Worm (Caenorhabditis elegans): ENCODE data around the gene R06F6.8.

R06F6.8 gene

DNA sequence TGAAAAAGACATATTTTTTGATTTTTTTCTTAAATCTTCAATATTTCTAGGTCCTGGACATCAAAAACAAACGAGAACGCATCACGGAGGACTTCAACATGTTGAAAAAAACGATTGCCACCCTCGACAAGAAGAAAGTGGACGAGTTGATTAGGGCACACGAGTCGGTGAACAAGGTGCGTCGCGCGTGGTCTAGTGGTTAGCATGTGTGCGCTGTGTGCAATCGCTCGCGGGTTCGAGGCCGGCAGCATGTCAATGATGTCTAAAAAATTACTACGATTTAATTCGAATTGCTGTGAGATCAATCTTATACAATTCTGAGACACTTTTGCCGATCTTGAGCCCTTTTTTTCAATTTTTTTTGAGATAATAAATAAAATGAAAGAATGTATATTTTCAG lies 20.3 kb upstream of the R06F6.8 start (continued):
- TF ChIP-seq ekl-4 (GFP tag; IDR thresholded peaks at IDR 0.05), result peak; percentile 83
- peak; percentile 65; the same call in 1 of the 2 replicates for TF ChIP-seq rcor-1 (GFP tag; IDR thresholded peaks at IDR 0.05)
- peak; percentile 43 for TF ChIP-seq D2030.7 (GFP tag; IDR thresholded peaks at IDR 0.05)
- TF ChIP-seq egrh-3 (GFP tag; IDR thresholded peaks at IDR 0.05), result no peak
- peak; percentile 92 for TF ChIP-seq lin-26 (GFP tag; IDR thresholded peaks at IDR 0.05)
- peak; percentile 24 for TF ChIP-seq sptf-2 (GFP tag; optimal IDR thresholded peaks at IDR 0.05)
- TF ChIP-seq hmg-1.2 (GFP tag; IDR thresholded peaks at IDR 0.05), result peak; percentile 76
- TF ChIP-seq madf-3 (GFP tag; IDR thresholded peaks at IDR 0.05), result peak; percentile 60; the same call in 1 of the 2 replicates
- peak; percentile 75 for TF ChIP-seq fkh-3 (tag; optimal IDR thresholded peaks at IDR 0.05)
- TF ChIP-seq ceh-100 (GFP tag; IDR thresholded peaks at IDR 0.05), result peak; percentile 79
- no peak for TF ChIP-seq bed-1 (GFP tag; IDR thresholded peaks at IDR 0.05)
- TF ChIP-seq rpc-1 (optimal IDR thresholded peaks at IDR 0.05), result peak; percentile 87
- TF ChIP-seq rpc-1 (tag; optimal IDR thresholded peaks at IDR 0.05), result peak; percentile 87
- TF ChIP-seq nhr-27 (tag; optimal IDR thresholded peaks at IDR 0.05), result no peak
- TF ChIP-seq lin-35 (GFP tag; optimal IDR thresholded peaks at IDR 0.05), result peak in 1 of 3 experiments; percentile 74
- peak; percentile 10 for TF ChIP-seq unc-130 (GFP tag; optimal IDR thresholded peaks at IDR 0.05)
- peak; percentile 30 for TF ChIP-seq efl-1 (GFP tag; optimal IDR thresholded peaks at IDR 0.05)
- TF ChIP-seq B0336.3 (GFP tag; IDR thresholded peaks at IDR 0.05), result peak; percentile 81
- no peak for TF ChIP-seq ceh-91 (GFP tag; IDR thresholded peaks at IDR 0.05)

DNA sequence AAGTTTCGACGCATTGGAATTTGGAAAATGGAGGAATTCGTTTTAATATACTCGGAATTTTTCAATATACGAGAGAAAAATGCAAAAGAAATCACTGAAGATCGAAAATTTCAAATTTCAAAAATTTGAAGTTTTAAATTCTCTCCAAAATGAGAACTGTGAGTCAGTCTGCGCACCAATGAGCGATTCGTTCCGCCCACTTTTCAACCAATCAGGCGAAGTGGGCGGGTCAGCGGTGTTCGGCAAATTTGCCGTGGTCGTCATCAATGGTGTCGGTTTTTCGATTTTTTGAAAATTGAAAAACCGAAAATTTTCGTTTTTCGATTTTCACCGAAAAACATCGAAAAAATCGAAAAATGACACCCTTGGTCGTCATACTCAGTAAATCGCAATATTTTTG lies 18.8 kb upstream of the R06F6.8 start:
- TF ChIP-seq ztf-28 (GFP tag; IDR thresholded peaks at IDR 0.05) (no peak), repo-1 (tag; optimal IDR thresholded peaks at IDR 0.05) (no peak), dpl-1 (GFP tag; optimal IDR thresholded peaks at IDR 0.05) (no peak), cebp-1 (GFP tag; IDR thresholded peaks at IDR 0.05) (no peak), cebp-1 (tag; optimal IDR thresholded peaks at IDR 0.05) (no peak), nfyb-1 (GFP tag; IDR thresholded peaks at IDR 0.05) (peak; percentile 30; the same call in 1 of the 2 replicates)

DNA sequence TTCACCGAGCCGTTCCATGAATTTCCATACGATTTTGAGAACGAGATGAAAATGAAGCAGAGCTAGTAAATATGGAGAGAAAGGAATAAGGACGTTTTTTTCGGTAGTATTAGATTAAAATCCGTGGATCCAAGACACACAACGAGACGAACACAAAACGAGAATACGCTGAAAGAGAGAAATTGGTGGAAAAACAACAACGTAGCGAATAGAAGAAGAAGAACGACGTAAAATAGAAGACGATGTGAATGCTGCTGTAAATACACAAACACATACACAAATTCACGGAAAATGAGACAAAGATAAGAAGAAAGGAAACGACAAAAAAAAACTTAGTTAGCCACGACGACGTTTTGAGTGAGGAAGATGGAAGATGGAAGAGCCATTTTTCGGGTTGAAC lies 14.9 kb upstream of the R06F6.8 start:
- no peak for TF ChIP-seq lsl-1 (GFP tag; optimal IDR thresholded peaks at IDR 0.05)
- TF ChIP-seq xnd-1 (tag; optimal IDR thresholded peaks at IDR 0.05), result no peak
- no peak for TF ChIP-seq madf-10 (tag; optimal IDR thresholded peaks at IDR 0.05)
- TF ChIP-seq Y53G8AR.9 (GFP tag; conservative IDR thresholded peaks at IDR 0.05), result no peak
- no peak for TF ChIP-seq let-526 (GFP tag; IDR thresholded peaks at IDR 0.05)
- TF ChIP-seq rec-8 (tag; optimal IDR thresholded peaks at IDR 0.05), result no peak
- TF ChIP-seq rcor-1 (GFP tag; IDR thresholded peaks at IDR 0.05), result no peak

DNA sequence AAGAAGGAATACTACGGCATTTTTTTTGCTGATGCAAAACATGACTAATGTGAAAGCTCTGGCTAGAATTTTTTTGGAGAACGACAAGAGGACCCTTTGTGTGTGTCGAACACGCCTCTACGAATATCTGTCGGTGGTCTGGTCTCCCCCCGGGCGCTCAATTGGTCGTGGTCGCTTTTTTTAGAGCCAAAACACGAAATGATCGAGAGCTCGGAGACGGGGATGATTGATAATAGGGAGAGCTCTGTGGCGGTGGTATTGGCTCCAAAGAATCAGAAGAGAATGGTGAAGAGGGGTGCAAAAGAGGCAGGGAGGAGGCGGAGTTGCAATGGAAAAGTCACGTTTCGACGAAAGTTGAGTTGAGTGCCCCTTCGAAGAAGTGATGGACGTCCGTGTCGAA lies 9.8 kb upstream of the R06F6.8 start:
- peak; percentile 54 for TF ChIP-seq zfh-2 (GFP tag; conservative IDR thresholded peaks at IDR 0.05)
- TF ChIP-seq lin-54 (GFP tag; optimal IDR thresholded peaks at IDR 0.05), result no peak

DNA sequence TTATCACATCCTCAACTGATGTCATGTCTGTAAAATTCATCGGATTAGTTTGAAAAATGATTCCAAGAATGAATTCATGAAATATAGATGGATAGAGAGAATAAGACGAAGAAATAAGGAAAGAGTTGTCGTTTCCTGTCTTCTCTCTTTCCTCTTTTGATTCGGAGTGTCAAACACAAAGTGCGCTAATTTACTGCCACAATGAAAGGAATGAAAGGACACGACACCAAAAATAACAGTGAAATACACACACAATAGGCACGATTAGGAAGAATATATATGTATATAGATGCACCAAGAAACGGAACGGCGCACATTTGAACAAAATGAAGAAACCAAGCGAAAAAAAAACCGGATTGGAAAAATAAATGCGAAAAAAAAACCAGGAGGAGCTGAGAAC lies 9.3 kb upstream of the R06F6.8 start, which contains the start of gene VM106R.1:
TSS of gene VM106R.1 (minus strand) at position 101 of the 400 bp plus-strand sequence.
- TF ChIP-seq tlf-1 (GFP tag; optimal IDR thresholded peaks at IDR 0.05), result no peak

Measured in whole organism, young adult.